Worm (Caenorhabditis elegans): ENCODE data around the gene crh-2.

- TF ChIP-seq unc-30 (tag; optimal IDR thresholded peaks at IDR 0.05) (no peak), nhr-11 (tag; optimal IDR thresholded peaks at IDR 0.05) (no peak), jun-1 (tag; optimal IDR thresholded peaks at IDR 0.05) (peak; percentile 45), ama-1 (optimal IDR thresholded peaks at IDR 0.05) (no peak), pag-3 (tag; optimal IDR thresholded peaks at IDR 0.05; ENCODE audit: borderline replicate concordance, insufficient read depth) (no peak), ceh-82 (tag; optimal IDR thresholded peaks at IDR 0.05) (peak; percentile 9 to 70 (median 47)), lin-15B (tag; optimal IDR thresholded peaks at IDR 0.05) (peak; percentile 4), rnt-1 (tag; optimal IDR thresholded peaks at IDR 0.05) (peak; percentile 52), egl-27 (tag; optimal IDR thresholded peaks at IDR 0.05) (no peak)
Measured at ce11 chrII:5181497-5181896, 5.9 kb downstream of the crh-2 start.

Measured in whole organism, L1 larva.